Fruit fly (Drosophila melanogaster) whole organism, embryonic: ENCODE results near the gene Usp16-45.
A peak's percentile ranks its signal among the peaks of the same experiment; 100 is the strongest.

Experiments
- Abd-B ChIP-seq: fragments of 200-800 bp; sonication (Bioruptor generic); optimal IDR thresholded peaks from 2 replicates; lab custom pipeline; 2018; ENCODE audit warnings: missing biosample characterization, mild to moderate bottlenecking, missing genetic modification characterization, moderate library complexity
- Atf-2 ChIP-seq: fragments of 200-800 bp; sonication (Bioruptor generic); optimal IDR thresholded peaks from 2 replicates; lab custom pipeline; 2016; ENCODE audit warnings: missing biosample characterization, missing genetic modification characterization
- CG12236 ChIP-seq: fragments of 200-800 bp; sonication (Bioruptor generic); optimal IDR thresholded peaks from 2 replicates; lab custom pipeline; 2016; ENCODE audit warnings: missing biosample characterization, missing genetic modification characterization
- CG13424 ChIP-seq: fragments of 200-800 bp; sonication (Bioruptor generic); optimal IDR thresholded peaks from 2 replicates; lab custom pipeline; 2019; ENCODE audit warnings: missing biosample characterization, mild to moderate bottlenecking, missing genetic modification characterization, moderate library complexity
- CG13624 ChIP-seq: fragments of 200-800 bp; sonication (Bioruptor generic); optimal IDR thresholded peaks from 2 replicates; lab custom pipeline; 2016; ENCODE audit warnings: missing biosample characterization, missing genetic modification characterization
- CG15011 ChIP-seq: fragments of 200-800 bp; sonication (Bioruptor generic); optimal IDR thresholded peaks from 3 replicates; lab custom pipeline; 2018; ENCODE audit warnings: missing biosample characterization, mild to moderate bottlenecking, missing genetic modification characterization
- CG15601 ChIP-seq: fragments of 200-800 bp; sonication (Bioruptor generic); optimal IDR thresholded peaks from 3 replicates; lab custom pipeline; 2019; ENCODE audit warnings: missing biosample characterization, mild to moderate bottlenecking, missing genetic modification characterization, moderate library complexity
- CG17802 ChIP-seq: fragments of 200-800 bp; sonication (Bioruptor generic); optimal IDR thresholded peaks from 2 replicates; lab custom pipeline; 2018; ENCODE audit warnings: missing biosample characterization, mild to moderate bottlenecking, missing genetic modification characterization, moderate library complexity
- CG1792 ChIP-seq: fragments of 200-800 bp; sonication (Bioruptor generic); optimal IDR thresholded peaks from 2 replicates; lab custom pipeline; 2016; ENCODE audit warnings: missing biosample characterization, missing genetic modification characterization
- CG2202 ChIP-seq: fragments of 200-800 bp; sonication (Bioruptor generic); optimal IDR thresholded peaks from 2 replicates; lab custom pipeline; 2018; ENCODE audit warnings: missing biosample characterization, mild to moderate bottlenecking, missing genetic modification characterization
- CG30431 ChIP-seq: fragments of 200-800 bp; sonication (Bioruptor generic); optimal IDR thresholded peaks from 2 replicates; lab custom pipeline; 2017; ENCODE audit warnings: missing biosample characterization, missing genetic modification characterization
- CG31224 ChIP-seq: fragments of 200-800 bp; sonication (Bioruptor generic); IDR thresholded peaks from 2 replicates; pipeline ENCODE4 v1.3.6; 2022; ENCODE audit warnings: missing biosample characterization, missing genetic modification characterization
- CG34224 ChIP-seq: fragments of 200-800 bp; sonication (Bioruptor generic); IDR thresholded peaks from 3 replicates; pipeline ENCODE4 v1.3.6; 2022; ENCODE audit warnings: missing biosample characterization, missing genetic modification characterization; ENCODE audit not compliant: partially characterized antibody
- CG6689 ChIP-seq: fragments of 200-800 bp; sonication (Bioruptor generic); IDR thresholded peaks from 2 replicates; pipeline ENCODE4 v1.3.6; 2022; ENCODE audit warnings: missing biosample characterization, missing genetic modification characterization
- CG7928 ChIP-seq: fragments of 200-800 bp; sonication (Bioruptor generic); optimal IDR thresholded peaks from 2 replicates; lab custom pipeline; 2017; ENCODE audit warnings: missing biosample characterization, mild to moderate bottlenecking, missing genetic modification characterization
- CG9609 ChIP-seq: fragments of 200-800 bp; sonication (Bioruptor generic); optimal IDR thresholded peaks from 3 replicates; lab custom pipeline; 2016; ENCODE audit warnings: missing biosample characterization, missing genetic modification characterization
- CG9932 ChIP-seq: fragments of 200-800 bp; sonication (Bioruptor generic); IDR thresholded peaks from 2 replicates; pipeline ENCODE4 v1.3.6; 2022; ENCODE audit warnings: missing biosample characterization, missing genetic modification characterization
- CHES-1-like ChIP-seq: fragments of 200-800 bp; sonication (Bioruptor generic); optimal IDR thresholded peaks from 2 replicates; lab custom pipeline; 2016; ENCODE audit warnings: missing biosample characterization, missing genetic modification characterization
- Chrac-16 ChIP-seq: fragments of 200-800 bp; sonication (Bioruptor generic); optimal IDR thresholded peaks from 3 replicates; lab custom pipeline; 2016; ENCODE audit warnings: missing biosample characterization, missing genetic modification characterization
- Dfd ChIP-seq, 2 experiments: fragments of >200 bp; optimal IDR thresholded peaks; 2 replicates each; lab custom pipeline; 2017; ENCODE audit warnings: missing biosample characterization in 2 of 2, missing genetic modification characterization in 2 of 2
- Doc2 ChIP-seq: fragments of 200-800 bp; sonication (Bioruptor generic); IDR thresholded peaks from 2 replicates; pipeline ENCODE4 v1.3.6; 2022; ENCODE audit warnings: missing biosample characterization, missing genetic modification characterization
- Fer1 ChIP-seq: fragments of 200-800 bp; sonication (Bioruptor generic); optimal IDR thresholded peaks from 2 replicates; lab custom pipeline; 2017; ENCODE audit warnings: missing biosample characterization, mild to moderate bottlenecking, missing genetic modification characterization
- H2.0 ChIP-seq: fragments of 200-800 bp; sonication (Bioruptor generic); IDR thresholded peaks from 2 replicates; pipeline ENCODE4 v1.3.6; 2022; ENCODE audit warnings: missing biosample characterization, missing genetic modification characterization
- Hand ChIP-seq: fragments of 200-800 bp; sonication (Bioruptor generic); optimal IDR thresholded peaks from 2 replicates; lab custom pipeline; 2017; ENCODE audit warnings: mild to moderate bottlenecking, missing biosample characterization, missing genetic modification reagents, missing genetic modification characterization
- Mad ChIP-seq: fragments of 200-800 bp; sonication (Bioruptor generic); optimal IDR thresholded peaks from 2 replicates; lab custom pipeline; 2016; ENCODE audit warnings: missing biosample characterization, missing genetic modification characterization
- Mrtf ChIP-seq: fragments of 200-800 bp; sonication (Bioruptor generic); IDR thresholded peaks from 3 replicates; pipeline ENCODE4 v1.3.6; 2022; ENCODE audit warnings: missing biosample characterization, missing genetic modification characterization
- NC2β ChIP-seq: fragments of 200-800 bp; sonication (Bioruptor generic); optimal IDR thresholded peaks from 2 replicates; lab custom pipeline; 2016; ENCODE audit warnings: missing biosample characterization, missing genetic modification characterization
- NFAT ChIP-seq: fragments of 200-800 bp; sonication (Bioruptor generic); IDR thresholded peaks from 2 replicates; pipeline ENCODE4 v1.3.6; 2022; ENCODE audit warnings: missing biosample characterization, missing genetic modification characterization
- Ptx1 ChIP-seq: fragments of 200-800 bp; sonication (Bioruptor generic); IDR thresholded peaks from 2 replicates; pipeline ENCODE4 v1.3.6; 2022; ENCODE audit warnings: missing biosample characterization, missing genetic modification characterization
- Scr ChIP-seq: fragments of 200-800 bp; sonication (Bioruptor generic); IDR thresholded peaks from 2 replicates; pipeline ENCODE4 v1.3.6; 2022; ENCODE audit warnings: missing biosample characterization, missing genetic modification characterization; ENCODE audit not compliant: partially characterized antibody
- Sry-β ChIP-seq: fragments of 200-800 bp; sonication (Bioruptor generic); optimal IDR thresholded peaks from 2 replicates; lab custom pipeline; 2018; ENCODE audit warnings: missing biosample characterization, mild to moderate bottlenecking, missing genetic modification characterization, moderate library complexity
- Ssrp ChIP-seq: fragments of 200-800 bp; sonication (Bioruptor generic); optimal IDR thresholded peaks from 2 replicates; lab custom pipeline; 2018; ENCODE audit warnings: missing biosample characterization, mild to moderate bottlenecking, missing genetic modification characterization, moderate library complexity
- Xbp1 ChIP-seq: fragments of 200-800 bp; sonication (Bioruptor generic); optimal IDR thresholded peaks from 3 replicates; lab custom pipeline; 2016; ENCODE audit warnings: missing biosample characterization, mild to moderate bottlenecking, missing genetic modification characterization
- YL-1 ChIP-seq: fragments of 200-800 bp; sonication (Bioruptor generic); optimal IDR thresholded peaks from 3 replicates; lab custom pipeline; 2017; ENCODE audit warnings: missing biosample characterization, mild to moderate bottlenecking, missing genetic modification characterization
- abd-A ChIP-seq: fragments of 200-800 bp; sonication (Bioruptor generic); optimal IDR thresholded peaks from 3 replicates; lab custom pipeline; 2019; ENCODE audit warnings: missing biosample characterization, mild to moderate bottlenecking, missing genetic modification characterization, moderate library complexity
- bbx ChIP-seq: fragments of 200-800 bp; sonication (Bioruptor generic); IDR thresholded peaks from 2 replicates; pipeline ENCODE4 v1.3.6; 2022; ENCODE audit warnings: missing biosample characterization, missing genetic modification characterization; ENCODE audit not compliant: partially characterized antibody
- cas ChIP-seq: fragments of 200-800 bp; sonication (Bioruptor generic); IDR thresholded peaks from 2 replicates; pipeline ENCODE4 v1.3.6; 2022; ENCODE audit warnings: missing biosample characterization, missing genetic modification characterization
- crol ChIP-seq: fragments of 200-800 bp; sonication (Bioruptor generic); IDR thresholded peaks from 2 replicates; pipeline ENCODE4 v1.3.6; 2022; ENCODE audit warnings: missing biosample characterization, missing genetic modification characterization
- crp ChIP-seq, 2 experiments: fragments of 200-800 bp; sonication (Bioruptor generic); optimal IDR thresholded peaks; 2 replicates in 1 of 2; 3 replicates in 1 of 2; lab custom pipeline; 2017; ENCODE audit warnings: missing biosample characterization in 2 of 2, missing genetic modification characterization in 2 of 2, mild to moderate bottlenecking in 1 of 2, moderate library complexity in 1 of 2
- gem ChIP-seq: fragments of 200-800 bp; sonication (Bioruptor generic); optimal IDR thresholded peaks from 2 replicates; lab custom pipeline; 2019; ENCODE audit warnings: missing biosample characterization, mild to moderate bottlenecking, missing genetic modification characterization, moderate library complexity
- grau ChIP-seq: fragments of 200-800 bp; optimal IDR thresholded peaks from 3 replicates; lab custom pipeline; 2019; ENCODE audit warnings: missing biosample characterization, mild to moderate bottlenecking, missing genetic modification characterization, moderate library complexity
- lola ChIP-seq, 3 experiments: fragments of >200 bp in 2 of 3; fragments of 200-800 bp in 1 of 3; sonication (Bioruptor generic) in 1 of 3; optimal IDR thresholded peaks; 2 replicates each; lab custom pipeline; 2017 to 2019; ENCODE audit warnings: missing biosample characterization in 3 of 3, missing genetic modification characterization in 3 of 3, mild to moderate bottlenecking in 1 of 3, moderate library complexity in 1 of 3
- mirr ChIP-seq: fragments of 200-800 bp; sonication (Bioruptor generic); optimal IDR thresholded peaks from 3 replicates; lab custom pipeline; 2018; ENCODE audit warnings: missing biosample characterization, mild to moderate bottlenecking, missing genetic modification characterization
- mld ChIP-seq: fragments of 200-800 bp; sonication (Bioruptor generic); IDR thresholded peaks from 3 replicates; pipeline ENCODE4 v1.3.6; 2022; ENCODE audit warnings: missing biosample characterization, missing genetic modification characterization; ENCODE audit not compliant: partially characterized antibody
- onecut ChIP-seq: fragments of 200-800 bp; sonication (Bioruptor generic); IDR thresholded peaks from 2 replicates; pipeline ENCODE4 v1.3.6; 2022; ENCODE audit warnings: missing biosample characterization, missing genetic modification characterization
- pho ChIP-seq: fragments of 200-800 bp; sonication (Bioruptor generic); optimal IDR thresholded peaks from 2 replicates; lab custom pipeline; 2016; ENCODE audit warnings: missing biosample characterization, missing genetic modification characterization
- sima ChIP-seq: fragments of 200-800 bp; sonication (Bioruptor generic); optimal IDR thresholded peaks from 2 replicates; lab custom pipeline; 2016; ENCODE audit warnings: missing biosample characterization, missing genetic modification characterization
- sisA ChIP-seq: fragments of 200-800 bp; sonication (Bioruptor generic); IDR thresholded peaks from 2 replicates; pipeline ENCODE4 v1.3.6; 2022; ENCODE audit warnings: missing biosample characterization, missing genetic modification characterization
- ttk ChIP-seq: fragments of 200-800 bp; sonication (Bioruptor generic); IDR thresholded peaks from 2 replicates; pipeline ENCODE4 v2.1.2; 2022; ENCODE audit warnings: missing biosample characterization, missing genetic modification characterization
- unc-4 ChIP-seq: fragments of 200-800 bp; sonication (Bioruptor generic); IDR thresholded peaks from 2 replicates; pipeline ENCODE4 v1.3.6; 2022; ENCODE audit warnings: missing biosample characterization, missing genetic modification characterization; ENCODE audit not compliant: partially characterized antibody
- usp ChIP-seq: fragments of >200 bp; optimal IDR thresholded peaks from 2 replicates; lab custom pipeline; 2017; ENCODE audit warnings: missing biosample characterization, missing genetic modification characterization

The Usp16-45 gene

dm6 chrX:5420568-5421019 is 739 bp upstream of the Usp16-45 start, which contains the start of gene spoon (continued):
- TF ChIP-seq mirr (GFP tag; lab: Kevin White, UChicago) = no peak
- TF ChIP-seq Fer1 (GFP tag; lab: Kevin White, UChicago) = peak; percentile 20
- peak; percentile 65 for TF ChIP-seq pho
- TF ChIP-seq Ptx1 (GFP tag; lab: Robert Waterston, UW) = peak; percentile 47
- no peak for TF ChIP-seq Hand (GFP tag; lab: Kevin White, UChicago)
- no peak for TF ChIP-seq CHES-1-like (GFP tag; lab: Kevin White, UChicago)
- no peak for TF ChIP-seq sima (GFP tag; lab: Kevin White, UChicago)
- TF ChIP-seq abd-A (tag; lab: Kevin White, UChicago) = peak; percentile 20
- peak; percentile 26 for TF ChIP-seq Xbp1 (GFP tag; lab: Kevin White, UChicago)
- no peak for TF ChIP-seq CG30431 (GFP tag; lab: Kevin White, UChicago)
- no peak for TF ChIP-seq usp (GFP tag; lab: Kevin White, UChicago)
- TF ChIP-seq onecut (GFP tag; lab: Robert Waterston, UW) = no peak
- peak; percentile 11 for TF ChIP-seq CG12236 (GFP tag; lab: Kevin White, UChicago)
- no peak for TF ChIP-seq CG2202 (tag; lab: Kevin White, UChicago)
- TF ChIP-seq Chrac-16 = no peak
- peak; percentile 90 for TF ChIP-seq unc-4 (GFP tag; lab: Robert Waterston, UW)
- TF ChIP-seq Mad = no peak
- peak; percentile 76 for TF ChIP-seq NFAT (GFP tag; lab: Robert Waterston, UW)
- no peak for TF ChIP-seq CG6689 (GFP tag; lab: Robert Waterston, UW)
- peak; percentile 33 for TF ChIP-seq CG13624 (GFP tag; lab: Kevin White, UChicago)
- no peak for TF ChIP-seq H2.0 (GFP tag; lab: Robert Waterston, UW)
- peak; percentile 28; the same call in 1 of the 2 replicates for TF ChIP-seq sisA (GFP tag; lab: Robert Waterston, UW)
- no peak for TF ChIP-seq YL-1
- TF ChIP-seq Sry-β (GFP tag; lab: Kevin White, UChicago) = no peak
- peak; percentile 88 for TF ChIP-seq CG34224 (GFP tag; lab: Robert Waterston, UW)
- no peak for TF ChIP-seq Mrtf
- TF ChIP-seq Dfd (GFP tag; optimal IDR thresholded peaks at IDR 0.05; lab: Kevin White, UChicago) = no peak
- peak; percentile 47 for TF ChIP-seq CG9609 (GFP tag; lab: Kevin White, UChicago)
- TF ChIP-seq grau (tag; lab: Kevin White, UChicago) = no peak
- peak; percentile 86 for TF ChIP-seq CG9932 (GFP tag; lab: Robert Waterston, UW)
- TF ChIP-seq gem = no peak
- TF ChIP-seq lola (GFP tag; optimal IDR thresholded peaks at IDR 0.05; lab: Kevin White, UChicago) = no peak
- TF ChIP-seq CG15011 (GFP tag; lab: Kevin White, UChicago) = no peak
- TF ChIP-seq CG31224 (GFP tag; lab: Robert Waterston, UW) = 0 out of 2 replicates have a peak, but pooled peaks have one; percentile 11
- TF ChIP-seq ttk (GFP tag; lab: Robert Waterston, UW) = no peak
- TF ChIP-seq NC2β (GFP tag; lab: Kevin White, UChicago) = no peak
- TF ChIP-seq CG17802 (tag; lab: Kevin White, UChicago) = peak; percentile 9
- peak; percentile 93 for TF ChIP-seq Scr (GFP tag; lab: Robert Waterston, UW)
- no peak for TF ChIP-seq Atf-2
- peak; percentile 49 for TF ChIP-seq CG1792 (GFP tag; lab: Kevin White, UChicago)
- peak; percentile 94 for TF ChIP-seq bbx (GFP tag; lab: Robert Waterston, UW)
- TF ChIP-seq crol (GFP tag; lab: Robert Waterston, UW) = no peak
- no peak for TF ChIP-seq CG15601 (tag; lab: Kevin White, UChicago)
- TF ChIP-seq Abd-B (GFP tag; lab: Kevin White, UChicago) = peak; percentile 36
- peak; percentile 89 for TF ChIP-seq mld (GFP tag; lab: Robert Waterston, UW)
- no peak for TF ChIP-seq Ssrp (tag; lab: Kevin White, UChicago)
- TF ChIP-seq crp (GFP tag; optimal IDR thresholded peaks at IDR 0.05; lab: Kevin White, UChicago) = no peak
- 0 out of 2 replicates have a peak, but pooled peaks have one; percentile 11 for TF ChIP-seq cas (GFP tag; lab: Robert Waterston, UW)
- peak; percentile 65 for TF ChIP-seq CG7928
- no peak for TF ChIP-seq Doc2 (GFP tag; lab: Robert Waterston, UW)
- no peak for TF ChIP-seq CG13424
